Fruit fly (Drosophila melanogaster): Measurements from ENCODE around the gene Hpf1.

Hpf1 gene

DNA sequence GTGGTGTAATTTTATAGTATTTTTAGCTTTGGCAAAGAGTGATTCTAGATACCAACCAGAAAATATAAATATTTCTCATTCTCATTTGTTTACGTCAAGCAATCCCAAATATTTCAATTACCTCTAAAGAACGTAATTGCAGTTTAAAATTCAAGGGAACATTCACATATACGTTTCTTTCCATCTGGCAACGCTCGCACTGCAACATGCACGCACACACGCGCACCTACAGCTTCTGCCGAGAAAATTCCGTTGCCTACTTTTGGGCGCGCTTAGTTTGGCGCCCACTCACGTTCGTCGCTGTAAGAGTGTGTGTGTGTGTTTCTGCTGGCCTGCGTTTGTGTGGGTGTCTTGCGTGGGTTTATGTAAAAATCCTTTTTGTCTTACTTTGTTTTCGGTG, 19.2 kb upstream of the Hpf1 start:
- TF ChIP-seq bbx (GFP tag; IDR thresholded peaks at IDR 0.05; ENCODE audit: partially characterized antibody) (0 out of 2 replicates have a peak, but pooled peaks have one; percentile 24), vvl (GFP tag; IDR thresholded peaks at IDR 0.05) (no peak), danr (GFP tag; IDR thresholded peaks at IDR 0.05) (no peak), sens (GFP tag) (peak; percentile 65), CG7556 (GFP tag; optimal IDR thresholded peaks at IDR 0.05) (peak; percentile 28), CG6791 (GFP tag; IDR thresholded peaks at IDR 0.05; ENCODE audit: partially characterized antibody) (peak; percentile 21; the same call in 1 of the 3 replicates), CG17361 (GFP tag; IDR thresholded peaks at IDR 0.05) (no peak), CG17829 (tag; optimal IDR thresholded peaks at IDR 0.05) (no peak), CG1603 (tag; optimal IDR thresholded peaks at IDR 0.05) (peak; percentile 17), CG6854 (GFP tag; optimal IDR thresholded peaks at IDR 0.05) (no peak), wek (GFP tag; optimal IDR thresholded peaks at IDR 0.05) (no peak), Med (GFP tag) (no peak), CG31388 (GFP tag; optimal IDR thresholded peaks at IDR 0.05) (no peak), CG10431 (GFP tag; optimal IDR thresholded peaks at IDR 0.05) (no peak), E2f2 (GFP tag; IDR thresholded peaks at IDR 0.05) (peak; percentile 27; the same call in 1 of the 2 replicates), bigmax (GFP tag; optimal IDR thresholded peaks at IDR 0.05) (no peak), row (GFP tag; IDR thresholded peaks at IDR 0.05) (0 out of 3 replicates have a peak, but pooled peaks have one; percentile 7), Spps (tag; optimal IDR thresholded peaks at IDR 0.05) (no peak), stwl (tag; optimal IDR thresholded peaks at IDR 0.05) (peak; percentile 65), CG8478 (optimal IDR thresholded peaks at IDR 0.05) (peak; percentile 47), Lhr (GFP tag; optimal IDR thresholded peaks at IDR 0.05) (peak; percentile 27), Dp (GFP tag; optimal IDR thresholded peaks at IDR 0.05) (peak; percentile 22), CG1024 (GFP tag; IDR thresholded peaks at IDR 0.05) (no peak), trem (tag; optimal IDR thresholded peaks at IDR 0.05) (peak; percentile 19), cad (GFP tag; optimal IDR thresholded peaks at IDR 0.05) (no peak), CG11504 (tag; optimal IDR thresholded peaks at IDR 0.05) (peak; percentile 72), caup (GFP tag; optimal IDR thresholded peaks at IDR 0.05; ENCODE audit: severe bottlenecking) (no peak), ATbp (GFP tag; optimal IDR thresholded peaks at IDR 0.05) (no peak), CG9437 (GFP tag; optimal IDR thresholded peaks at IDR 0.05) (peak; percentile 96), sr (GFP tag; IDR thresholded peaks at IDR 0.05) (peak; percentile 44; the same call in 1 of the 3 replicates), ham (GFP tag; IDR thresholded peaks at IDR 0.05) (no peak), trh (GFP tag; optimal IDR thresholded peaks at IDR 0.05) (no peak), Ets97D (GFP tag; optimal IDR thresholded peaks at IDR 0.05) (peak; percentile 8), cg (GFP tag; optimal IDR thresholded peaks at IDR 0.05) (peak; percentile 83), CG9727 (GFP tag; optimal IDR thresholded peaks at IDR 0.05) (peak; percentile 1)

DNA sequence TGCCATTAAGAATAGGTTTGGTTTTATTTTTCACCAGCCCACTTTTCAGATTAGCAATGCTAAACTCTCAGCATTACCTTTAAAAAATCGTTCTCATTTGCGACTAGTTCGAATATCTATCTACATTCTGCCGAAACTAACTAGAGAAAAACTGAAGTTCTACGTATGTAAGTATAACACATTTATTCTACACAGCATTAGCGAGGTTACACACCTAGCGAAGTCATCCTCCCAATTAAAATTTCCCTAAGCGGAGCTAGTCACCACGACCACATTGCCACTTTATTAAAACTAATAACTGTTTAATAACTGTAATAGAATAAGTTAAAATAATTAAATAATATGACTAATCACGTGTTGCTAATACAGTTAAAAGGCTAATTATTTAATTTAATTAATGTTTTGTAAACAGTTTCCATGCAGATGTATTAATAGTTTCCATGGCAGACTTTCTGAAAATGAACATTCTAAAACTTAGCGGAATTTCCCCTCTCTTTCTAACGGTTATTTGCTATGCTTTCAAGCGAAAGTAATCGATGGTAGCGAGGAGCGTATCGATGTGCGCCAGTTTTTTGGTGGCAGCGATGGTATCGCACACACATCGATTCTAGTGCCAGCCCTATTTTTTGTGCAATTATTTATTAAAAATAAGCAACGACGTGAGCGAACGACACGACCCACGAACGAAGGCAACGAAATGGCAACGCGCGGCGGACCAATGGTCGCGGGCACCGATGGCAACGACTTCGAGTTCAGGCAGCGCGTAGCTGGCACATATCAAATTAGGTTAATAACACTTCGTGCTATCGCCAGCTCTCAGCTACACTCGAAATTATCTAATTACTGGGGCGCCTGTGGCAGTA, 12.7 kb upstream of the Hpf1 start, which contains the start of gene jagn:
Gene jagn, plus strand, starts transcription at position 585 of the 863 bp plus-strand sequence.
- peak; percentile 50 for TF ChIP-seq jumu (GFP tag; optimal IDR thresholded peaks at IDR 0.05)
- no peak for TF ChIP-seq nau (GFP tag; optimal IDR thresholded peaks at IDR 0.05)
- peak; percentile 82 for TF ChIP-seq CoRest (tag; optimal IDR thresholded peaks at IDR 0.05)
- TF ChIP-seq sug (tag; optimal IDR thresholded peaks at IDR 0.05): peak; percentile 54
- TF ChIP-seq cato (GFP tag; optimal IDR thresholded peaks at IDR 0.05; ENCODE audit: borderline replicate concordance): no peak
- peak; percentile 98 for TF ChIP-seq unc-4 (GFP tag; IDR thresholded peaks at IDR 0.05; ENCODE audit: partially characterized antibody)
- TF ChIP-seq Dbx (GFP tag; IDR thresholded peaks at IDR 0.05): peak; percentile 83
- peak; percentile 6 for TF ChIP-seq CG7928 (GFP tag; optimal IDR thresholded peaks at IDR 0.05)
- TF ChIP-seq CG1647 (GFP tag; optimal IDR thresholded peaks at IDR 0.05): no peak
- TF ChIP-seq Atf3 (GFP tag; optimal IDR thresholded peaks at IDR 0.05): no peak
- TF ChIP-seq dati (GFP tag; IDR thresholded peaks at IDR 0.05): no peak
- peak; percentile 60 for TF ChIP-seq CG9876 (GFP tag; optimal IDR thresholded peaks at IDR 0.05)
- TF ChIP-seq gsb-n (tag; optimal IDR thresholded peaks at IDR 0.05): peak; percentile 48
- TF ChIP-seq ab (GFP tag; optimal IDR thresholded peaks at IDR 0.05): peak; percentile 11
- TF ChIP-seq kni (GFP tag; optimal IDR thresholded peaks at IDR 0.05): peak; percentile 77
- TF ChIP-seq CG15269 (tag; optimal IDR thresholded peaks at IDR 0.05): peak; percentile 38

Measured in whole organism, embryonic.